Worm (Caenorhabditis elegans) whole organism, L3 larva: ENCODE results near the gene acs-1.

ENCODE experiments used
- ZK546.5 ChIP-seq: sonication (generic microtip); optimal IDR thresholded peaks from 2 replicates; lab custom pipeline; 2017; ENCODE audit warnings: missing biosample characterization, missing genetic modification characterization
- ceh-16 ChIP-seq: sonication (generic microtip); optimal IDR thresholded peaks from 2 replicates; lab custom pipeline; 2017; ENCODE audit warnings: missing biosample characterization, missing genetic modification characterization
- elt-1 ChIP-seq: fragments of 150-350 bp; optimal IDR thresholded peaks from 2 replicates; lab custom pipeline; 2014; ENCODE audit warnings: missing biosample characterization, missing genetic modification characterization
- fkh-10 ChIP-seq: sonication (generic microtip); optimal IDR thresholded peaks from 2 replicates; lab custom pipeline; 2017; ENCODE audit warnings: missing biosample characterization, missing genetic modification reagents, missing genetic modification characterization
- lin-15B ChIP-seq: fragments of 150-350 bp; optimal IDR thresholded peaks from 2 replicates; lab custom pipeline; 2014; ENCODE audit warnings: missing biosample characterization, missing genetic modification characterization
- mdl-1 ChIP-seq: fragments of 150-350 bp; optimal IDR thresholded peaks from 2 replicates; lab custom pipeline; 2014; ENCODE audit warnings: missing biosample characterization, missing genetic modification characterization
- nhr-67 ChIP-seq: fragments of 150-350 bp; optimal IDR thresholded peaks from 2 replicates; lab custom pipeline; 2014; ENCODE audit warnings: missing biosample characterization, missing genetic modification characterization
- nhr-76 ChIP-seq: fragments of 150-350 bp; sonication (generic microtip); optimal IDR thresholded peaks from 5 replicates; lab custom pipeline; 2014; ENCODE audit warnings: missing biosample characterization, missing genetic modification characterization
- pha-4 ChIP-seq: fragments of 150-350 bp; optimal IDR thresholded peaks from 2 replicates; lab custom pipeline; 2014; ENCODE audit warnings: missing biosample characterization, missing genetic modification reagents, missing genetic modification characterization
- pqm-1 ChIP-seq: fragments of 150-350 bp; optimal IDR thresholded peaks from 2 replicates; lab custom pipeline; 2017; ENCODE audit warnings: missing biosample characterization, missing genetic modification characterization, inconsistent platforms
- snpc-4 ChIP-seq: fragments of 150-350 bp; optimal IDR thresholded peaks from 2 replicates; lab custom pipeline; 2014; ENCODE audit warnings: missing biosample characterization, missing genetic modification characterization
- ztf-11 ChIP-seq: fragments of 150-350 bp; optimal IDR thresholded peaks from 2 replicates; lab custom pipeline; 2014; ENCODE audit warnings: missing biosample characterization, missing genetic modification characterization
- ztf-4 ChIP-seq: fragments of 150-350 bp; optimal IDR thresholded peaks from 2 replicates; lab custom pipeline; 2014; ENCODE audit warnings: missing biosample characterization, missing genetic modification characterization

DNA sequence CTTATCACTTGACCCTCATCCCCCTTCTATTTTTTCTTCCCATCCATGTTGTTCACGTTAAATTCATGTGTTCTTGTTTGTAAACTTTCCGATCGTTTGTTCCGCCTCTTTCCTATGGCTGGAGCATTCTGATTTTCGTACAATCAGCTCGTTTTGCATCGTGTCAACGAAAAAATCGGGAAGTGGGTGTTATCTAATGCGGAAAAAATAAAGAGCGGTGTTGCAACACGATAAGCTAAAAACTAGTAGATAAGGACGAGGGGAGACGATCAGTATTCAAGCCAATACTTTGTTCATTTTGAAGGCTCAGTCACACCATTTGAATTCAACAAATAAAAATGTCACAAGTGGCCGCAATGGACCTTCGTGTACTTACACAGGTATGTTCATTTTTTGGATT lies at the start of gene acs-1:
- no peak for TF ChIP-seq pha-4 (tag; lab: Kevin White, UChicago)
- TF ChIP-seq ceh-16 (tag; lab: Kevin White, UChicago), result no peak
- TF ChIP-seq lin-15B, result no peak
- TF ChIP-seq nhr-76 (tag; lab: Kevin White, UChicago), result no peak
- no peak for TF ChIP-seq nhr-67 (tag; lab: Kevin White, UChicago)
- no peak for TF ChIP-seq fkh-10 (GFP tag; lab: Kevin White, UChicago)
- TF ChIP-seq snpc-4, result no peak
- no peak for TF ChIP-seq ZK546.5 (tag; lab: Kevin White, UChicago)
- TF ChIP-seq ztf-11, result no peak
- no peak for TF ChIP-seq elt-1
- TF ChIP-seq pqm-1, result peak; percentile 66
- TF ChIP-seq mdl-1 (tag; lab: Kevin White, UChicago), result no peak
- no peak for TF ChIP-seq ztf-4 (tag; lab: Kevin White, UChicago)
